Fruit fly (Drosophila melanogaster) whole organism, embryonic: ENCODE results near the gene BNIP3.
A peak's percentile ranks its signal among the peaks of the same experiment; 100 is the strongest.

Experiments used
- Awh ChIP-seq: fragments of 200-800 bp; sonication (Bioruptor generic); IDR thresholded peaks from 2 replicates; pipeline ENCODE4, ENCODE4 v1.3.6; 2022; ENCODE audit warnings: missing biosample characterization, missing genetic modification characterization
- BEAF-32 ChIP-seq: fragments of 200-800 bp; sonication (Bioruptor generic); optimal IDR thresholded peaks from 3 replicates; lab custom pipeline; 2017; ENCODE audit warnings: missing biosample characterization, missing genetic modification characterization, mild to moderate bottlenecking, moderate library complexity, missing genetic modification reagents
- CG12071 ChIP-seq: fragments of 200-800 bp; sonication (Bioruptor generic); optimal IDR thresholded peaks from 3 replicates; lab custom pipeline; 2018; ENCODE audit warnings: missing biosample characterization, mild to moderate bottlenecking, missing genetic modification characterization
- CG12391 ChIP-seq: fragments of 200-800 bp; sonication (Bioruptor generic); optimal IDR thresholded peaks from 3 replicates; lab custom pipeline; 2018; ENCODE audit warnings: missing biosample characterization, mild to moderate bottlenecking, missing genetic modification characterization, moderate library complexity
- CG12659 ChIP-seq: fragments of 200-800 bp; sonication (Bioruptor generic); optimal IDR thresholded peaks from 3 replicates; lab custom pipeline; 2017; ENCODE audit warnings: mild to moderate bottlenecking, missing biosample characterization, missing genetic modification reagents, missing genetic modification characterization
- CG12942 ChIP-seq: fragments of 200-800 bp; sonication (Bioruptor generic); optimal IDR thresholded peaks from 3 replicates; lab custom pipeline; 2016; ENCODE audit warnings: missing biosample characterization, missing genetic modification characterization
- CG15514 ChIP-seq: fragments of 200-800 bp; sonication (Bioruptor generic); optimal IDR thresholded peaks from 3 replicates; lab custom pipeline; 2017; ENCODE audit warnings: missing biosample characterization, missing genetic modification characterization, mild to moderate bottlenecking, moderate library complexity, missing genetic modification reagents
- CG1603 ChIP-seq: fragments of 200-800 bp; sonication (Bioruptor generic); optimal IDR thresholded peaks from 2 replicates; lab custom pipeline; 2019; ENCODE audit warnings: missing biosample characterization, mild to moderate bottlenecking, missing genetic modification characterization, moderate library complexity
- CG16863 ChIP-seq: fragments of 200-800 bp; sonication (Bioruptor generic); optimal IDR thresholded peaks from 3 replicates; lab custom pipeline; 2016; ENCODE audit warnings: missing biosample characterization, missing genetic modification characterization
- CG17361 ChIP-seq: fragments of 200-800 bp; sonication (Bioruptor generic); IDR thresholded peaks from 3 replicates; pipeline ENCODE4 v1.3.6; 2022; ENCODE audit warnings: missing biosample characterization, missing genetic modification characterization
- CG17829 ChIP-seq: fragments of 200-800 bp; optimal IDR thresholded peaks from 2 replicates; lab custom pipeline; 2019; ENCODE audit warnings: missing biosample characterization, mild to moderate bottlenecking, missing genetic modification characterization, moderate library complexity
- CG3407 ChIP-seq: fragments of 200-800 bp; sonication (Bioruptor generic); optimal IDR thresholded peaks from 2 replicates; lab custom pipeline; 2018; ENCODE audit warnings: missing biosample characterization, mild to moderate bottlenecking, missing genetic modification characterization
- CG9437 ChIP-seq: fragments of 200-800 bp; sonication (Bioruptor generic); optimal IDR thresholded peaks from 2 replicates; lab custom pipeline; 2018; ENCODE audit warnings: missing biosample characterization, mild to moderate bottlenecking, missing genetic modification characterization
- CG9932 ChIP-seq: fragments of 200-800 bp; sonication (Bioruptor generic); IDR thresholded peaks from 2 replicates; pipeline ENCODE4 v1.3.6; 2022; ENCODE audit warnings: missing biosample characterization, missing genetic modification characterization
- CHES-1-like ChIP-seq: fragments of 200-800 bp; sonication (Bioruptor generic); optimal IDR thresholded peaks from 2 replicates; lab custom pipeline; 2016; ENCODE audit warnings: missing biosample characterization, missing genetic modification characterization
- CoRest ChIP-seq: fragments of 200-800 bp; sonication (Bioruptor generic); optimal IDR thresholded peaks from 3 replicates; lab custom pipeline; 2018; ENCODE audit warnings: missing biosample characterization, mild to moderate bottlenecking, missing genetic modification characterization, moderate library complexity
- Fer1 ChIP-seq: fragments of 200-800 bp; sonication (Bioruptor generic); optimal IDR thresholded peaks from 2 replicates; lab custom pipeline; 2017; ENCODE audit warnings: missing biosample characterization, mild to moderate bottlenecking, missing genetic modification characterization
- HmgZ ChIP-seq: fragments of 200-800 bp; sonication (Bioruptor generic); optimal IDR thresholded peaks from 2 replicates; lab custom pipeline; 2018; ENCODE audit warnings: missing biosample characterization, mild to moderate bottlenecking, missing genetic modification characterization
- Hr39 ChIP-seq: fragments of >200 bp; optimal IDR thresholded peaks from 2 replicates; lab custom pipeline; 2017
- Med ChIP-seq: fragments of 200-800 bp; sonication (Bioruptor generic); peaks from one replicate; lab custom pipeline; 2016; ENCODE audit warnings: missing biosample characterization, missing genetic modification characterization, mild to moderate bottlenecking, inconsistent platforms, moderate library complexity
- Nf-YC ChIP-seq: fragments of 200-800 bp; optimal IDR thresholded peaks from 3 replicates; lab custom pipeline; 2019; ENCODE audit warnings: missing biosample characterization, mild to moderate bottlenecking, missing genetic modification characterization, moderate library complexity
- PHDP ChIP-seq: fragments of 200-800 bp; sonication (Bioruptor generic); optimal IDR thresholded peaks from 3 replicates; lab custom pipeline; 2018; ENCODE audit warnings: missing biosample characterization, mild to moderate bottlenecking, missing genetic modification characterization, moderate library complexity
- Rfx ChIP-seq: fragments of 200-800 bp; sonication (Bioruptor generic); IDR thresholded peaks from 2 replicates; pipeline ENCODE4 v1.3.6; 2022; ENCODE audit warnings: missing biosample characterization, missing genetic modification characterization
- Sox102F ChIP-seq: fragments of 200-800 bp; sonication (Bioruptor generic); optimal IDR thresholded peaks from 2 replicates; lab custom pipeline; 2018; ENCODE audit warnings: missing biosample characterization, mild to moderate bottlenecking, missing genetic modification characterization, moderate library complexity
- Spps ChIP-seq: fragments of 200-800 bp; sonication (Bioruptor generic); optimal IDR thresholded peaks from 2 replicates; lab custom pipeline; 2018; ENCODE audit warnings: missing biosample characterization, mild to moderate bottlenecking, missing genetic modification characterization
- Ssrp ChIP-seq: fragments of 200-800 bp; sonication (Bioruptor generic); optimal IDR thresholded peaks from 2 replicates; lab custom pipeline; 2018; ENCODE audit warnings: missing biosample characterization, mild to moderate bottlenecking, missing genetic modification characterization, moderate library complexity
- az2 ChIP-seq: fragments of 200-800 bp; sonication (Bioruptor generic); optimal IDR thresholded peaks from 3 replicates; lab custom pipeline; 2016; ENCODE audit warnings: missing biosample characterization, missing genetic modification characterization
- crp ChIP-seq, 2 experiments: fragments of 200-800 bp; sonication (Bioruptor generic); optimal IDR thresholded peaks; 2 replicates in 1 of 2; 3 replicates in 1 of 2; lab custom pipeline; 2017; ENCODE audit warnings: missing biosample characterization in 2 of 2, missing genetic modification characterization in 2 of 2, mild to moderate bottlenecking in 1 of 2, moderate library complexity in 1 of 2
- danr ChIP-seq: fragments of 200-800 bp; sonication (Bioruptor generic); IDR thresholded peaks from 2 replicates; pipeline ENCODE4 v1.3.6; 2022; ENCODE audit warnings: missing biosample characterization, missing genetic modification characterization
- dm ChIP-seq: fragments of 200-800 bp; sonication (Bioruptor generic); optimal IDR thresholded peaks from 3 replicates; lab custom pipeline; 2016; ENCODE audit warnings: missing biosample characterization, missing genetic modification characterization
- dmrt99B ChIP-seq: fragments of 200-800 bp; sonication (Bioruptor generic); optimal IDR thresholded peaks from 2 replicates; lab custom pipeline; 2018; ENCODE audit warnings: missing biosample characterization, mild to moderate bottlenecking, missing genetic modification characterization, moderate library complexity
- grau ChIP-seq: fragments of 200-800 bp; optimal IDR thresholded peaks from 3 replicates; lab custom pipeline; 2019; ENCODE audit warnings: missing biosample characterization, mild to moderate bottlenecking, missing genetic modification characterization, moderate library complexity
- gsb-n ChIP-seq: fragments of 200-800 bp; sonication (Bioruptor generic); optimal IDR thresholded peaks from 3 replicates; lab custom pipeline; 2018; ENCODE audit warnings: missing biosample characterization, mild to moderate bottlenecking, missing genetic modification characterization
- hbn ChIP-seq: fragments of 200-800 bp; sonication (Bioruptor generic); IDR thresholded peaks from 2 replicates; pipeline ENCODE4 v1.3.6; 2022; ENCODE audit warnings: missing biosample characterization, missing genetic modification characterization; ENCODE audit not compliant: partially characterized antibody
- ind ChIP-seq: fragments of 200-800 bp; sonication (Bioruptor generic); optimal IDR thresholded peaks from 3 replicates; lab custom pipeline; 2016; ENCODE audit warnings: missing biosample characterization, missing genetic modification characterization
- kah ChIP-seq: fragments of 200-800 bp; sonication (Bioruptor generic); optimal IDR thresholded peaks from 2 replicates; lab custom pipeline; 2018; ENCODE audit warnings: missing biosample characterization, mild to moderate bottlenecking, missing genetic modification characterization
- lola ChIP-seq, 3 experiments: fragments of >200 bp in 2 of 3; fragments of 200-800 bp in 1 of 3; sonication (Bioruptor generic) in 1 of 3; optimal IDR thresholded peaks; 2 replicates each; lab custom pipeline; 2017 to 2019; ENCODE audit warnings: missing biosample characterization in 3 of 3, missing genetic modification characterization in 3 of 3, mild to moderate bottlenecking in 1 of 3, moderate library complexity in 1 of 3
- pan ChIP-seq, 4 experiments: fragments of >200 bp in 3 of 4; fragments of 200-800 bp in 1 of 4; sonication (Bioruptor generic) in 1 of 4; optimal IDR thresholded peaks in 3 of 4; IDR thresholded peaks in 1 of 4; 2 replicates each; pipeline versions ENCODE4 v1.3.6 to Lab custom; 2017 to 2022; ENCODE audit warnings: missing biosample characterization in 2 of 4, missing genetic modification characterization in 2 of 4, mixed read lengths in 1 of 4
- phol ChIP-seq: fragments of 200-800 bp; sonication (Bioruptor generic); optimal IDR thresholded peaks from 3 replicates; lab custom pipeline; 2018; ENCODE audit warnings: missing biosample characterization, mild to moderate bottlenecking, missing genetic modification characterization, moderate library complexity
- prd ChIP-seq, 3 experiments: fragments of >200 bp in 2 of 3; fragments of 200-800 bp in 1 of 3; sonication (Bioruptor generic) in 1 of 3; optimal IDR thresholded peaks in 2 of 3; IDR thresholded peaks in 1 of 3; 2 replicates in 2 of 3; 3 replicates in 1 of 3; pipeline versions ENCODE4 v1.3.6 to Lab custom; 2017 to 2022; ENCODE audit warnings: missing biosample characterization in 1 of 3, missing genetic modification characterization in 1 of 3
- pum ChIP-seq: fragments of 200-800 bp; sonication (Bioruptor generic); optimal IDR thresholded peaks from 2 replicates; lab custom pipeline; 2016; ENCODE audit warnings: missing biosample characterization, missing genetic modification characterization
- row ChIP-seq: fragments of 200-800 bp; sonication (Bioruptor generic); IDR thresholded peaks from 3 replicates; pipeline ENCODE4 v1.3.6; 2022; ENCODE audit warnings: missing biosample characterization, missing genetic modification characterization
- salm ChIP-seq: fragments of 200-800 bp; sonication (Bioruptor generic); optimal IDR thresholded peaks from 2 replicates; lab custom pipeline; 2018; ENCODE audit warnings: missing biosample characterization, mild to moderate bottlenecking, missing genetic modification characterization
- sd ChIP-seq: fragments of 200-800 bp; sonication (Bioruptor generic); optimal IDR thresholded peaks from 3 replicates; lab custom pipeline; 2018; ENCODE audit warnings: missing biosample characterization, mild to moderate bottlenecking, missing genetic modification characterization, moderate library complexity
- sens ChIP-seq: fragments of 200-800 bp; sonication (Bioruptor generic); peaks from one replicate; lab custom pipeline; 2016; ENCODE audit warnings: missing biosample characterization, missing genetic modification characterization
- tin ChIP-seq: fragments of 200-800 bp; sonication (Bioruptor generic); optimal IDR thresholded peaks from 3 replicates; lab custom pipeline; 2016; ENCODE audit warnings: missing biosample characterization, missing genetic modification characterization
- trem ChIP-seq: fragments of 200-800 bp; optimal IDR thresholded peaks from 3 replicates; lab custom pipeline; 2019; ENCODE audit warnings: missing biosample characterization, mild to moderate bottlenecking, missing genetic modification characterization, moderate library complexity
- zfh1 ChIP-seq: fragments of 200-800 bp; sonication (Bioruptor generic); IDR thresholded peaks from 3 replicates; pipeline ENCODE4 v1.3.6; 2022; ENCODE audit warnings: missing biosample characterization, missing genetic modification characterization

The BNIP3 gene

dm6 chr3L:20520687-20521169 is 1.5 kb upstream of the BNIP3 start, which contains the start of the genes mTerf3 and CG5104 (continued):
- peak in 1 of 3 experiments; percentile 34 for TF ChIP-seq lola (GFP tag; optimal IDR thresholded peaks at IDR 0.05; lab: Kevin White, UChicago)
- no peak for TF ChIP-seq danr
- peak; percentile 86 for TF ChIP-seq sd
- peak; percentile 31 for TF ChIP-seq dm
- TF ChIP-seq HmgZ (tag; lab: Kevin White, UChicago) = peak; percentile 47
- TF ChIP-seq Rfx (GFP tag; lab: Robert Waterston, UW) = 0 out of 2 replicates have a peak, but pooled peaks have one; percentile 8
- TF ChIP-seq prd (optimal IDR thresholded peaks at IDR 0.05; lab: Kevin White, UChicago) = no peak
- TF ChIP-seq prd (GFP tag; IDR thresholded peaks at IDR 0.05; lab: Robert Waterston, UW) = peak; percentile 33; the same call in 1 of the 3 replicates
- TF ChIP-seq pan (optimal IDR thresholded peaks at IDR 0.05; lab: Kevin White, UChicago) = no peak
- TF ChIP-seq pan (GFP tag; optimal IDR thresholded peaks at IDR 0.05 in 1 of 2, IDR thresholded peaks at IDR 0.05 in 1 of 2) = no peak
- peak; percentile 92 for TF ChIP-seq CG9437 (GFP tag; lab: Kevin White, UChicago)
- TF ChIP-seq row (GFP tag; lab: Robert Waterston, UW) = peak; percentile 78
- TF ChIP-seq CG9932 (GFP tag; lab: Robert Waterston, UW) = peak; percentile 38; the same call in 1 of the 2 replicates
- peak; percentile 77 for TF ChIP-seq kah (GFP tag; lab: Kevin White, UChicago)
- no peak for TF ChIP-seq Awh
- TF ChIP-seq phol (tag; lab: Kevin White, UChicago) = peak; percentile 63
- TF ChIP-seq sens (GFP tag; lab: Kevin White, UChicago) = peak; percentile 46
- TF ChIP-seq hbn (GFP tag; lab: Robert Waterston, UW) = no peak
- TF ChIP-seq CG12942 = peak; percentile 18
- peak in 1 of 2 experiments; percentile 44 for TF ChIP-seq crp (GFP tag; optimal IDR thresholded peaks at IDR 0.05; lab: Kevin White, UChicago)
- peak; percentile 57 for TF ChIP-seq trem (tag; lab: Kevin White, UChicago)
- TF ChIP-seq pum = no peak
- no peak for TF ChIP-seq Hr39 (lab: Kevin White, UChicago)
- TF ChIP-seq zfh1 (GFP tag; lab: Robert Waterston, UW) = peak; percentile 30; the same call in 1 of the 3 replicates
- TF ChIP-seq CG15514 (GFP tag; lab: Kevin White, UChicago) = peak; percentile 50
- peak; percentile 41 for TF ChIP-seq grau
- no peak for TF ChIP-seq CG16863
- peak; percentile 26 for TF ChIP-seq ind (GFP tag; lab: Kevin White, UChicago)
- TF ChIP-seq CG17361 (GFP tag; lab: Robert Waterston, UW) = peak; percentile 40; the same call in 1 of the 3 replicates
- TF ChIP-seq CG12391 (tag; lab: Kevin White, UChicago) = peak; percentile 54
- no peak for TF ChIP-seq dmrt99B (tag; lab: Kevin White, UChicago)
- TF ChIP-seq CG12071 (GFP tag; lab: Kevin White, UChicago) = no peak
- TF ChIP-seq Sox102F = peak; percentile 0
- TF ChIP-seq PHDP = peak; percentile 0
- TF ChIP-seq Spps = no peak
- peak; percentile 66 for TF ChIP-seq CG12659 (GFP tag; lab: Kevin White, UChicago)
- TF ChIP-seq CG1603 (tag; lab: Kevin White, UChicago) = peak; percentile 29
- peak; percentile 74 for TF ChIP-seq Med
- TF ChIP-seq tin = peak; percentile 22
- no peak for TF ChIP-seq CHES-1-like (GFP tag; lab: Kevin White, UChicago)
- peak; percentile 36 for TF ChIP-seq BEAF-32 (GFP tag; lab: Kevin White, UChicago)
- peak; percentile 46 for TF ChIP-seq Nf-YC (tag; lab: Kevin White, UChicago)
- peak; percentile 3 for TF ChIP-seq gsb-n (tag; lab: Kevin White, UChicago)
- peak; percentile 17 for TF ChIP-seq Fer1 (GFP tag; lab: Kevin White, UChicago)
- TF ChIP-seq az2 (GFP tag; lab: Kevin White, UChicago) = peak; percentile 19
- no peak for TF ChIP-seq CG3407 (GFP tag; lab: Kevin White, UChicago)
- no peak for TF ChIP-seq salm
- TF ChIP-seq CG17829 = peak; percentile 55
- peak; percentile 46 for TF ChIP-seq CoRest (tag; lab: Kevin White, UChicago)
- TF ChIP-seq Ssrp (tag; lab: Kevin White, UChicago) = peak; percentile 7
